Worm (Caenorhabditis elegans) whole organism, L2 larva: ENCODE results near the gene twk-26.

Source experiments
- R02D3.7 ChIP-seq: fragments of 150-350 bp; optimal IDR thresholded peaks from 2 replicates; lab custom pipeline; 2014; ENCODE audit warnings: missing biosample characterization, missing genetic modification characterization
- ama-1 ChIP-seq: fragments of 150-350 bp; optimal IDR thresholded peaks from 2 replicates; lab custom pipeline; 2018; ENCODE audit warnings: inconsistent platforms
- fos-1 ChIP-seq: fragments of 150-350 bp; optimal IDR thresholded peaks from 2 replicates; lab custom pipeline; 2014; ENCODE audit warnings: missing biosample characterization, missing genetic modification characterization
- lin-13 ChIP-seq: fragments of 150-350 bp; optimal IDR thresholded peaks from 2 replicates; lab custom pipeline; 2014; ENCODE audit warnings: missing biosample characterization, missing genetic modification reagents, missing genetic modification characterization
- nhr-11 ChIP-seq: fragments of 150-350 bp; optimal IDR thresholded peaks from 2 replicates; lab custom pipeline; 2014; ENCODE audit warnings: missing biosample characterization, missing genetic modification characterization
- nhr-25 ChIP-seq: fragments of 150-350 bp; sonication (generic microtip); optimal IDR thresholded peaks from 3 replicates; lab custom pipeline; 2014; ENCODE audit warnings: missing biosample characterization, missing genetic modification characterization
- nhr-77 ChIP-seq: fragments of 150-350 bp; optimal IDR thresholded peaks from 2 replicates; lab custom pipeline; 2014; ENCODE audit warnings: missing biosample characterization, missing genetic modification characterization
- snpc-4 ChIP-seq: fragments of 150-350 bp; optimal IDR thresholded peaks from 2 replicates; lab custom pipeline; 2014; ENCODE audit warnings: missing biosample characterization, missing genetic modification characterization
- unc-62 ChIP-seq: fragments of 150-350 bp; optimal IDR thresholded peaks from 2 replicates; lab custom pipeline; 2014; ENCODE audit warnings: missing biosample characterization, missing genetic modification reagents, missing genetic modification characterization
- ztf-4 ChIP-seq: fragments of 150-350 bp; optimal IDR thresholded peaks from 2 replicates; lab custom pipeline; 2014; ENCODE audit warnings: missing biosample characterization, missing genetic modification characterization

DNA sequence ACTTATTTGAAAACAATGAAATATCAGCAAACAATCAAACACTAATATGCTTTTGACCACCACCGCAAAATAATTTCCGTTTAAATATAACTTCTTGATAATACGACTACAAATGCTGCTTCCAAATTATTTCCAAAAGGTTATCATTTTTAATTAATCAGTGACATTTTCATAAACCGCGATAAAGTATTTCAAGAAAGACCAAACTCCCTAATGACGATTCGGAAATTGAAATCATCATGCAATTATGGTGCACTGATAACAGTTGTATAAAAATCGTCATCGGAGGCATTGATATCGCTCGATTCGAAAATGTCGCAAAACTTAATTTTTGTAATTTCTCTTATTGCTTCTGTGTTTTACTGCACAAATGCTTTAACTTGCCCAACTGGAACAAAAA is 23.1 kb downstream of the twk-26 start, which contains the start of gene clec-265:
- TF ChIP-seq ztf-4 (tag; lab: Kevin White, UChicago) (no peak), snpc-4 (tag; lab: Kevin White, UChicago) (no peak), nhr-25 (tag; lab: Kevin White, UChicago) (no peak), R02D3.7 (tag; lab: Kevin White, UChicago) (no peak), unc-62 (GFP tag; lab: Kevin White, UChicago) (no peak), nhr-11 (tag; lab: Kevin White, UChicago) (no peak), ama-1 (lab: Kevin White, UChicago) (no peak), nhr-77 (no peak), lin-13 (GFP tag; lab: Kevin White, UChicago) (no peak), fos-1 (peak; percentile 99)
